Worm (Caenorhabditis elegans) whole organism, late embryonic: ENCODE results near the gene ppat-1.

Experiments used
- ceh-30 ChIP-seq: fragments of 150-350 bp; optimal IDR thresholded peaks from 2 replicates; lab custom pipeline; 2014; ENCODE audit warnings: missing biosample characterization, missing genetic modification characterization
- ceh-34 ChIP-seq: sonication (generic microtip); optimal IDR thresholded peaks from 2 replicates; lab custom pipeline; 2016; ENCODE audit warnings: mild to moderate bottlenecking, missing genetic modification characterization, missing compliant biosample characterization
- ceh-48 ChIP-seq: sonication (generic microtip); optimal IDR thresholded peaks from 2 replicates; lab custom pipeline; 2016; ENCODE audit warnings: missing genetic modification characterization, inconsistent platforms, missing compliant biosample characterization
- ets-4 ChIP-seq: sonication (generic microtip); optimal IDR thresholded peaks from 2 replicates; lab custom pipeline; 2016; ENCODE audit warnings: missing genetic modification characterization, missing compliant biosample characterization
- rnt-1 ChIP-seq: sonication (generic microtip); optimal IDR thresholded peaks from 2 replicates; lab custom pipeline; 2016; ENCODE audit warnings: missing genetic modification characterization, missing compliant biosample characterization
- unc-55 ChIP-seq: sonication (generic microtip); optimal IDR thresholded peaks from 2 replicates; lab custom pipeline; 2017; ENCODE audit warnings: missing biosample characterization, missing genetic modification reagents, missing genetic modification characterization

- TF ChIP-seq ets-4 (tag; lab: Kevin White, UChicago) = no peak
- no peak for TF ChIP-seq rnt-1 (tag; lab: Kevin White, UChicago)
- TF ChIP-seq unc-55 (GFP tag; lab: Kevin White, UChicago) = no peak
- no peak for TF ChIP-seq ceh-34 (tag; lab: Kevin White, UChicago)
- TF ChIP-seq ceh-30 (tag; lab: Kevin White, UChicago) = no peak
- no peak for TF ChIP-seq ceh-48 (tag; lab: Kevin White, UChicago)
Measured at ce11 chrIII:4688965-4689364, at the start of gene ppat-1.
